Worm (Caenorhabditis elegans): ENCODE measurements around the gene spe-39.

DNA sequence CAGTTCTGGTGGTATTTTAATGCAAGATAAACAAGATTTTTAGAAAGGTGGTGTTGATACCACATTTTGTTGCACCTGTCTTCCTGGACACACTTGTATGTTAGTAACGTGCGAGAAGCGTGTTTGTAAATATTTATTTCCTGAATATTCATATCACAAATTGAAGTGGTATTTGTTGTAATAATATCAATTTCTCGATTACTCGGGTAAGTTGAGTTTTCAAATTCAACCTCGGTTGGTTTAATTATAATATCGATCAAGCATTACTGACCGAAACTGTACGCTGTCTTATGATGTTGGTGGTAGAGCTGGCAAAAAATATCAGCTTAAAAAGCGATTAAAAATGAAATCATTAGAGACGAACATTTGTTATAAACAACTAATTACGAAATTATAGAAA lies 18.7 kb downstream of the spe-39 start, which contains the start of gene dmsr-11:
- TF ChIP-seq ama-1 (optimal IDR thresholded peaks at IDR 0.05): no peak
- no peak for TF ChIP-seq hmbx-1 (tag; optimal IDR thresholded peaks at IDR 0.05)
- TF ChIP-seq ets-7 (tag; optimal IDR thresholded peaks at IDR 0.05): no peak
- TF ChIP-seq scrt-1 (GFP tag; IDR thresholded peaks at IDR 0.05): no peak
- TF ChIP-seq ceh-13 (GFP tag; optimal IDR thresholded peaks at IDR 0.05): no peak

Data from whole organism, early embryonic.